Fruit fly (Drosophila melanogaster): ENCODE results near the gene v.
A peak's percentile ranks its signal among the peaks of the same experiment; 100 is the strongest.

dm6 chrX:10882786-10883185 lies 41.0 kb upstream of the v start:
- TF ChIP-seq CG3032 (tag; optimal IDR thresholded peaks at IDR 0.05): no peak
- TF ChIP-seq vri (GFP tag; optimal IDR thresholded peaks at IDR 0.05): no peak
- no peak for TF ChIP-seq Gug (GFP tag; IDR thresholded peaks at IDR 0.05)
- no peak for TF ChIP-seq CG6854 (GFP tag; optimal IDR thresholded peaks at IDR 0.05)
- peak; percentile 18 for TF ChIP-seq CG3919 (GFP tag; optimal IDR thresholded peaks at IDR 0.05)
- TF ChIP-seq fd59A (GFP tag; optimal IDR thresholded peaks at IDR 0.05): no peak
- no peak for TF ChIP-seq CG10669 (GFP tag; optimal IDR thresholded peaks at IDR 0.05)
- peak; percentile 24 for TF ChIP-seq Sox102F (GFP tag; optimal IDR thresholded peaks at IDR 0.05)
- TF ChIP-seq CG16779 (tag; optimal IDR thresholded peaks at IDR 0.05): no peak
